Worm (Caenorhabditis elegans): ENCODE measurements around the gene T16G1.3.

ce11 chrV:12907436-12907835 lies 36.7 kb downstream of the T16G1.3 start:
- TF ChIP-seq mec-3 (tag; optimal IDR thresholded peaks at IDR 0.05; ENCODE audit: borderline replicate concordance) (no peak), ceh-30 (tag; optimal IDR thresholded peaks at IDR 0.05) (no peak), F13H6.1 (tag; optimal IDR thresholded peaks at IDR 0.05) (no peak), ceh-22 (tag; optimal IDR thresholded peaks at IDR 0.05) (no peak), fkh-10 (GFP tag; optimal IDR thresholded peaks at IDR 0.05) (no peak), ceh-19 (GFP tag; optimal IDR thresholded peaks at IDR 0.05) (no peak), npax-4 (tag; optimal IDR thresholded peaks at IDR 0.05) (no peak), elt-2 (tag; optimal IDR thresholded peaks at IDR 0.05) (no peak), pat-9 (tag; optimal IDR thresholded peaks at IDR 0.05) (no peak), hlh-30 (tag; optimal IDR thresholded peaks at IDR 0.05; ENCODE audit: insufficient read depth) (no peak), ceh-18 (tag; optimal IDR thresholded peaks at IDR 0.05) (no peak), pha-4 (tag; optimal IDR thresholded peaks at IDR 0.05) (no peak), rnt-1 (tag; optimal IDR thresholded peaks at IDR 0.05) (no peak), fax-1 (tag; optimal IDR thresholded peaks at IDR 0.05) (no peak)

All from whole organism, late embryonic.